Worm (Caenorhabditis elegans) whole organism, late embryonic: ENCODE results near the gene C39B5.14.
"Not testable (repeated sequence)": the region's sequence is repeated elsewhere in the genome, so short reads cannot be mapped to it uniquely, and the experiment has no call there.

Experiments
- C38D4.7 ChIP-seq: fragments of 200-800 bp; sonication (Bioruptor generic); optimal IDR thresholded peaks from 2 replicates; lab custom pipeline; 2018; ENCODE audit warnings: mild to moderate bottlenecking, missing genetic modification characterization, moderate library complexity, missing compliant biosample characterization
- F13H6.1 ChIP-seq: sonication (generic microtip); optimal IDR thresholded peaks from 2 replicates; lab custom pipeline; 2016; ENCODE audit warnings: missing genetic modification characterization, missing compliant biosample characterization
- K02D7.2 ChIP-seq: sonication (generic microtip); optimal IDR thresholded peaks from 2 replicates; lab custom pipeline; 2017; ENCODE audit warnings: mild to moderate bottlenecking, missing genetic modification characterization, missing compliant biosample characterization
- Y22D7AL.16 ChIP-seq: sonication (generic microtip); optimal IDR thresholded peaks from 2 replicates; lab custom pipeline; 2016; ENCODE audit warnings: missing genetic modification characterization, missing compliant biosample characterization
- ahr-1 ChIP-seq: sonication (generic microtip); optimal IDR thresholded peaks from 2 replicates; lab custom pipeline; 2016; ENCODE audit warnings: missing genetic modification characterization, missing compliant biosample characterization
- ceh-18 ChIP-seq: sonication (generic microtip); optimal IDR thresholded peaks from 2 replicates; lab custom pipeline; 2016; ENCODE audit warnings: missing genetic modification characterization, missing compliant biosample characterization
- ceh-24 ChIP-seq: sonication (generic microtip); optimal IDR thresholded peaks from 2 replicates; lab custom pipeline; 2016; ENCODE audit warnings: mild to moderate bottlenecking, missing genetic modification characterization, missing compliant biosample characterization
- ceh-30 ChIP-seq: fragments of 150-350 bp; optimal IDR thresholded peaks from 2 replicates; lab custom pipeline; 2014; ENCODE audit warnings: missing biosample characterization, missing genetic modification characterization
- ceh-45 ChIP-seq: fragments of 200-800 bp; sonication (Bioruptor generic); IDR thresholded peaks from 2 replicates; pipeline ENCODE4 v1.3.6; 2022; ENCODE audit warnings: missing genetic modification reagents, missing genetic modification characterization, missing compliant biosample characterization
- ceh-6 ChIP-seq: fragments of 200-800 bp; sonication (Bioruptor generic); optimal IDR thresholded peaks from 2 replicates; lab custom pipeline; 2018; ENCODE audit warnings: mild to moderate bottlenecking, missing genetic modification characterization, missing compliant biosample characterization
- ceh-9 ChIP-seq: sonication (generic microtip); optimal IDR thresholded peaks from 2 replicates; lab custom pipeline; 2016; ENCODE audit warnings: mild to moderate bottlenecking, missing genetic modification characterization, inconsistent platforms, missing compliant biosample characterization
- dve-1 ChIP-seq: sonication (generic microtip); optimal IDR thresholded peaks from 2 replicates; lab custom pipeline; 2017; ENCODE audit warnings: antibody characterized with exemption, mild to moderate bottlenecking, missing genetic modification characterization, missing compliant biosample characterization
- elt-2 ChIP-seq: sonication (generic microtip); optimal IDR thresholded peaks from 2 replicates; lab custom pipeline; 2016; ENCODE audit warnings: missing genetic modification reagents, missing genetic modification characterization, missing compliant biosample characterization
- elt-4 ChIP-seq: sonication (generic microtip); optimal IDR thresholded peaks from 2 replicates; lab custom pipeline; 2016; ENCODE audit warnings: missing genetic modification characterization, missing compliant biosample characterization
- ets-4 ChIP-seq: sonication (generic microtip); optimal IDR thresholded peaks from 2 replicates; lab custom pipeline; 2016; ENCODE audit warnings: missing genetic modification characterization, missing compliant biosample characterization
- fkh-6 ChIP-seq: sonication (generic microtip); optimal IDR thresholded peaks from 2 replicates; lab custom pipeline; 2016; ENCODE audit warnings: missing genetic modification characterization, missing compliant biosample characterization
- hlh-15 ChIP-seq: sonication (generic microtip); optimal IDR thresholded peaks from 2 replicates; lab custom pipeline; 2016; ENCODE audit warnings: missing genetic modification characterization, missing compliant biosample characterization
- hlh-6 ChIP-seq: sonication (generic microtip); optimal IDR thresholded peaks from 2 replicates; lab custom pipeline; 2016; ENCODE audit warnings: missing genotype, missing genetic modification characterization, missing compliant biosample characterization
- mec-3 ChIP-seq: sonication (generic microtip); optimal IDR thresholded peaks from 2 replicates; lab custom pipeline; 2016; ENCODE audit warnings: borderline replicate concordance, missing genetic modification characterization, missing compliant biosample characterization
- nhr-11 ChIP-seq: fragments of 150-350 bp; optimal IDR thresholded peaks from 2 replicates; lab custom pipeline; 2014; ENCODE audit warnings: missing biosample characterization, missing genetic modification characterization
- odd-2 ChIP-seq: sonication (generic microtip); optimal IDR thresholded peaks from 2 replicates; lab custom pipeline; 2017; ENCODE audit warnings: antibody characterized with exemption, mild to moderate bottlenecking, missing genetic modification characterization, missing compliant biosample characterization
- pha-4 ChIP-seq: fragments of 150-350 bp; optimal IDR thresholded peaks from 2 replicates; lab custom pipeline; 2018; ENCODE audit warnings: missing biosample characterization, missing genetic modification reagents, missing genetic modification characterization
- pqm-1 ChIP-seq: sonication (generic microtip); optimal IDR thresholded peaks from 2 replicates; lab custom pipeline; 2016; ENCODE audit warnings: missing genetic modification characterization, missing compliant biosample characterization
- pros-1 ChIP-seq: fragments of 150-350 bp; optimal IDR thresholded peaks from 2 replicates; lab custom pipeline; 2014; ENCODE audit warnings: missing biosample characterization, missing genetic modification reagents, missing genetic modification characterization
- ref-2 ChIP-seq: sonication (generic microtip); optimal IDR thresholded peaks from 2 replicates; lab custom pipeline; 2016; ENCODE audit warnings: missing genetic modification characterization, missing compliant biosample characterization
- rnt-1 ChIP-seq: sonication (generic microtip); optimal IDR thresholded peaks from 2 replicates; lab custom pipeline; 2016; ENCODE audit warnings: missing genetic modification characterization, missing compliant biosample characterization
- sdc-2 ChIP-seq: sonication (generic microtip); optimal IDR thresholded peaks from 2 replicates; lab custom pipeline; 2016; ENCODE audit warnings: missing genotype, missing genetic modification characterization, missing compliant biosample characterization
- sox-2 ChIP-seq: fragments of 200-800 bp; sonication (Bioruptor generic); IDR thresholded peaks from 2 replicates; pipeline ENCODE4 v1.3.6; 2022; ENCODE audit warnings: missing genetic modification reagents, missing genetic modification characterization, missing compliant biosample characterization
- syd-9 ChIP-seq: sonication (generic microtip); optimal IDR thresholded peaks from 2 replicates; lab custom pipeline; 2016; ENCODE audit warnings: mild to moderate bottlenecking, missing genetic modification characterization, moderate library complexity, missing compliant biosample characterization
- tbx-7 ChIP-seq: sonication (generic microtip); optimal IDR thresholded peaks from 2 replicates; lab custom pipeline; 2016; ENCODE audit warnings: missing genotype, missing genetic modification characterization, missing compliant biosample characterization
- ttx-3 ChIP-seq: sonication (generic microtip); optimal IDR thresholded peaks from 2 replicates; lab custom pipeline; 2016; ENCODE audit warnings: missing genetic modification reagents, missing genetic modification characterization, missing compliant biosample characterization
- unc-42 ChIP-seq: sonication (generic microtip); optimal IDR thresholded peaks from 2 replicates; lab custom pipeline; 2016; ENCODE audit warnings: missing genotype, missing genetic modification characterization, missing compliant biosample characterization

Gene C39B5.14

DNA sequence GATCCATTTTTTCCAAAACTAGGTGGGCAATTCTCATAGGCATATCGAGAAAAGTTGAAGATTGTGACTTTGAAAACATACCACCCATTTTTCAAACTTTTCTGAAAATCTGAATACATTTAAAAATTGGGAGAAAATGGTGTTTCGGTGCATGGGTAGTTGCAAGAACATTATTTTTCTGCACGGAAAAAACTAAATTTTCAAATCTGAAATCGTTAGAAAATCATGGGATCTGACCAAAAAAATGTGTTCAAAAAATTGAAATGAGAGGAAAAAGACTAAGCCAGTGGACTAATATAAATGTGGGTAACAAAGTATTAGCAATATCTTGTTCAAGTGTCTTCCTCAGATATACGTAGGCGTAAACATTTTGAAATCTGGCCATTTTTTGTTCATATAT lies 47.6 kb downstream of the C39B5.14 start, which contains the start of gene fbxa-43:
Gene fbxa-43 (minus strand): TSS at position 101 of the 400 bp plus-strand sequence.
- no peak for TF ChIP-seq dve-1
- no peak for TF ChIP-seq F13H6.1
- no peak for TF ChIP-seq mec-3 (tag; lab: Kevin White, UChicago)
- no peak for TF ChIP-seq sox-2 (GFP tag; lab: Robert Waterston, UW)
- TF ChIP-seq fkh-6 (tag; lab: Kevin White, UChicago) = no peak
- TF ChIP-seq ceh-9 = no peak
- no peak for TF ChIP-seq ttx-3 (tag; lab: Kevin White, UChicago)
- no peak for TF ChIP-seq unc-42
- no peak for TF ChIP-seq pqm-1 (tag; lab: Kevin White, UChicago)
- no peak for TF ChIP-seq pha-4 (tag; lab: Kevin White, UChicago)
- no peak for TF ChIP-seq ets-4 (tag; lab: Kevin White, UChicago)
- no peak for TF ChIP-seq tbx-7 (tag; lab: Kevin White, UChicago)
- no peak for TF ChIP-seq elt-4 (tag; lab: Kevin White, UChicago)
- no peak for TF ChIP-seq ceh-18 (tag; lab: Kevin White, UChicago)

DNA sequence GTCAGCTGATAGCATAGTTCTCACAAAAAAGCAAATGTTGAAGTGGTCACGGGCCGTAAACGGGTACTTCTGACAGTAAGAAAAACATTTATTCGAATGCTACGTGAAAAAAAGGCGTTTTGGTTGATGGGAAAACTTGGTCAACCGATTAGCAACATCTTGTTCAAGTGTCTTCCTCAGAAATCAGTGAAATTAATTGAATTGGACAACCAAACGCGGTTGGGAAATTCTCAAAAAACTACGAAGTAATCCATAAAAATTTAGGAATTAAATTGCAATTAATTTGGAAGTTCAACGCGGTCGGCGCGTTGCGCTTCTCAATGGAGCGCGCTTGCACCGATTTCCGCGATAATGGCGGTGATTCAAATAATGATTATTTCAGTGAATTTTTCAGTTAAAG lies 48.1 kb downstream of the C39B5.14 start:
- TF ChIP-seq F13H6.1 (no peak), ahr-1 (tag; lab: Kevin White, UChicago) (no peak), ceh-30 (tag; lab: Kevin White, UChicago) (no peak), ref-2 (tag; lab: Kevin White, UChicago) (no peak), Y22D7AL.16 (no peak), hlh-6 (tag; lab: Kevin White, UChicago) (no peak), C38D4.7 (GFP tag; lab: Kevin White, UChicago) (no peak)

DNA sequence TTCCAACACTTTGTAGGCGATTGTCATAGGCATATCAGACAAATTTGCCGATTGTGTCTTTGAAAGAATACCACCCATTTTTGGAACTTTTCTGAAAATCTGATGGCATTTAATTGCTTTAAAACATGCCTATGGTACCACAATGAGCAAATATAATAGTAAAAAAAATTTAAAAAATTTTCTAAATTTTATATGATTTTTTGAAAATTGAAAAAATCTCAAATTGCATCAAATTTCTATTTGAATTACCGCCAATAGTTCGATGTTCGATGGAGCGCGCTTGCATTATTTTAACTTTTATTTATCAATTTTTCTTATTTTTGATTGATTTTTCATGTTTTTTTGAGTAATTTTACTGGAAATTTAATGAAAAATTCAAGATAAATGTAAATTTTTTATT lies 50.1 kb downstream of the C39B5.14 start, which contains the start of gene fbxa-42:
Gene fbxa-42 (minus strand): TSS at position 101 of the 400 bp plus-strand sequence.
- not testable (repeated sequence) for TF ChIP-seq pros-1 (tag; lab: Kevin White, UChicago); sdc-2; hlh-15 (tag; lab: Kevin White, UChicago)

DNA sequence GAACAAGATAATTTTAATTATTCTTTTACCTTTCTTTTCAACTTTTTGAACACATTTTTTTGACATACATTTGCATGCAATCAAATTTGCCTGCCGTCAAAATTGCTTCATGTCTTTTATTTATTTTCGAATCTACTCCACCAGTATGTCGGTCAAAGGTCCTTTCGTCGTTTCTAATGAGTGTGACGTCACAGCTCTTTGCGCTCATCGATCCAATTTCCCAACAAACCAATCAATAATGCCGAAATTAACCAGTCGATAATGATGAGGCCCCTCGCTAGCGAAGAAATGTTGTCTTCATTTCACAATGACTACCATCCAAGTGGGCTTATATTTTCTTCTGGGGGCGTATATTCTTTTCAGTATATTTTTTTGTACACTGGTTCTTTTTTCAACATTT lies 51.7 kb downstream of the C39B5.14 start, which contains the start of gene Y54F10BM.6:
Gene Y54F10BM.6 (plus strand): TSS at position 301 of the 400 bp plus-strand sequence.
- TF ChIP-seq rnt-1 (tag; lab: Kevin White, UChicago) (no peak), C38D4.7 (GFP tag; lab: Kevin White, UChicago) (no peak), ceh-6 (GFP tag; lab: Kevin White, UChicago) (no peak), K02D7.2 (tag; lab: Kevin White, UChicago) (no peak), ceh-45 (no peak), pros-1 (tag; lab: Kevin White, UChicago) (no peak), ceh-9 (no peak), syd-9 (tag; lab: Kevin White, UChicago) (no peak), ceh-24 (tag; lab: Kevin White, UChicago) (no peak), odd-2 (tag; lab: Kevin White, UChicago) (no peak)

DNA sequence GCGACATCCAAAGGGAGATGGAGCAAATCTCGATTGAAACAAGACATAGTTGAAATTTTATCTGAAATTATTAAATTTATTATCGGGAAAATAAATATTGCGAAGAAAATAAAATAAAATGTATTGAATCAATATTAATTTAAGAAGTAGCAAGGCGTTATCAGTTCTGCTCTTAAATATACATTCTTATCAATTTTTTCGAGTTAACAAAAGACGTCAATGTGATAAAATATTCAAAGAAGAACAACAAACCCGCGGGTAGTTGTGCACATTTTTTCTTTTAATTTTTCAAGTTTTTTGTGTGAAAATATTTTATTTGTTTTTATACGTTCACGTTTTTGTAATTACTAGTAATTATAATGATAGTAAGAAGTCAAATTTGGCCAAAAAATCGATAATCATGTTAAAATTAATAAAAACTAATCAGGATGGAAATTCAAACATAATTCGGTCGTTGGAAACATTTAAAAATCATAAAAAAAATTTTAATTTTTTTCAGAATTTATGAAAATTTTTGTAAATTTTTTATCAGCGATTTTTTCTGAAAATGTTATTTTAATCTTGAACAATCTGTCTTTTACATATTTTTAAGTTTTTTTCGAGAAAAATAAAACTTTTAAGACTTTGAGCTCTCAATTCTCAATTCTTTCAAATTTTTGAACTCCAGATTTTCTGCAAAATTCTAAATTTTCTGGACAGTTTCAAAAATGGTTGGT lies 54.9 kb downstream of the C39B5.14 start, which contains the start of gene fbxa-9:
Gene fbxa-9 (plus strand): TSS at position 666 of the 716 bp plus-strand sequence.
- TF ChIP-seq nhr-11 (tag; lab: Kevin White, UChicago) = no peak
- peak; percentile 79 for TF ChIP-seq elt-2 (tag; lab: Kevin White, UChicago)
- TF ChIP-seq, all 69 proteins: peak for 1
